Fruit fly (Drosophila melanogaster) whole organism, embryonic: Measurements from ENCODE around the gene CG13982.

Source experiments
- Abd-B ChIP-seq: fragments of 200-800 bp; sonication (Bioruptor generic); optimal IDR thresholded peaks from 2 replicates; lab custom pipeline; 2018; ENCODE audit warnings: missing biosample characterization, mild to moderate bottlenecking, missing genetic modification characterization, moderate library complexity
- Ada2b ChIP-seq: fragments of 200-800 bp; sonication (Bioruptor generic); IDR thresholded peaks from 2 replicates; pipeline ENCODE4 v1.3.6; 2022; ENCODE audit warnings: missing biosample characterization, missing genetic modification characterization
- BEAF-32 ChIP-seq: fragments of 200-800 bp; sonication (Bioruptor generic); optimal IDR thresholded peaks from 3 replicates; lab custom pipeline; 2017; ENCODE audit warnings: missing biosample characterization, missing genetic modification characterization, mild to moderate bottlenecking, moderate library complexity, missing genetic modification reagents
- CG1233 ChIP-seq: fragments of 200-800 bp; sonication (Bioruptor generic); optimal IDR thresholded peaks from 4 replicates; lab custom pipeline; 2018; ENCODE audit warnings: missing biosample characterization, mild to moderate bottlenecking, missing genetic modification characterization
- CG15073 ChIP-seq: fragments of 200-800 bp; sonication (Bioruptor generic); optimal IDR thresholded peaks from 2 replicates; lab custom pipeline; 2016; ENCODE audit warnings: missing biosample characterization, missing genetic modification characterization
- CG15601 ChIP-seq: fragments of 200-800 bp; sonication (Bioruptor generic); optimal IDR thresholded peaks from 3 replicates; lab custom pipeline; 2019; ENCODE audit warnings: missing biosample characterization, mild to moderate bottlenecking, missing genetic modification characterization, moderate library complexity
- CG1792 ChIP-seq: fragments of 200-800 bp; sonication (Bioruptor generic); optimal IDR thresholded peaks from 2 replicates; lab custom pipeline; 2016; ENCODE audit warnings: missing biosample characterization, missing genetic modification characterization
- CG18476 ChIP-seq: fragments of 200-800 bp; sonication (Bioruptor generic); optimal IDR thresholded peaks from 2 replicates; lab custom pipeline; 2016; ENCODE audit warnings: missing biosample characterization, mild to moderate bottlenecking, missing genetic modification characterization
- CG2116 ChIP-seq: fragments of 200-800 bp; sonication (Bioruptor generic); optimal IDR thresholded peaks from 3 replicates; lab custom pipeline; 2018; ENCODE audit warnings: missing biosample characterization, mild to moderate bottlenecking, missing genetic modification characterization
- CG4282 ChIP-seq: fragments of 200-800 bp; sonication (Bioruptor generic); optimal IDR thresholded peaks from 2 replicates; lab custom pipeline; 2016; ENCODE audit warnings: missing biosample characterization, missing genetic modification characterization
- CG4617 ChIP-seq: fragments of 200-800 bp; sonication (Bioruptor generic); optimal IDR thresholded peaks from 3 replicates; lab custom pipeline; 2016; ENCODE audit warnings: missing biosample characterization, missing genetic modification characterization, borderline replicate concordance
- CG4730 ChIP-seq: fragments of 200-800 bp; sonication (Bioruptor generic); IDR thresholded peaks from 2 replicates; pipeline ENCODE4 v1.3.6; 2022; ENCODE audit warnings: missing biosample characterization, missing genetic modification characterization
- CG6175 ChIP-seq: fragments of 200-800 bp; sonication (Bioruptor generic); IDR thresholded peaks from 3 replicates; pipeline ENCODE4 v1.3.6; 2022; ENCODE audit warnings: missing biosample characterization, missing genetic modification characterization
- CG6254 ChIP-seq: fragments of 200-800 bp; sonication (Bioruptor generic); optimal IDR thresholded peaks from 3 replicates; lab custom pipeline; 2017; ENCODE audit warnings: mild to moderate bottlenecking, missing biosample characterization, missing genetic modification reagents, missing genetic modification characterization
- Doc3 ChIP-seq: fragments of 200-800 bp; sonication (Bioruptor generic); IDR thresholded peaks from 3 replicates; pipeline ENCODE4 v1.3.6; 2022; ENCODE audit warnings: missing biosample characterization, missing genetic modification characterization; ENCODE audit not compliant: partially characterized antibody
- ERR ChIP-seq: fragments of 200-800 bp; sonication (Bioruptor generic); optimal IDR thresholded peaks from 2 replicates; lab custom pipeline; 2016; ENCODE audit warnings: missing biosample characterization, missing genetic modification characterization
- Eip74EF ChIP-seq, 2 experiments: fragments of 200-800 bp in 1 of 2; fragments of >200 bp in 1 of 2; sonication (Bioruptor generic) in 1 of 2; optimal IDR thresholded peaks; 2 replicates each; lab custom pipeline; 2017 to 2019; ENCODE audit warnings: missing biosample characterization in 2 of 2, missing genetic modification characterization in 2 of 2, mild to moderate bottlenecking in 1 of 2, moderate library complexity in 1 of 2
- Fer1 ChIP-seq: fragments of 200-800 bp; sonication (Bioruptor generic); optimal IDR thresholded peaks from 2 replicates; lab custom pipeline; 2017; ENCODE audit warnings: missing biosample characterization, mild to moderate bottlenecking, missing genetic modification characterization
- Fer2 ChIP-seq: fragments of 200-800 bp; sonication (Bioruptor generic); optimal IDR thresholded peaks from 2 replicates; lab custom pipeline; 2018; ENCODE audit warnings: missing biosample characterization, mild to moderate bottlenecking, missing genetic modification characterization, moderate library complexity
- Hey ChIP-seq: fragments of 200-800 bp; sonication (Bioruptor generic); optimal IDR thresholded peaks from 3 replicates; lab custom pipeline; 2018; ENCODE audit warnings: missing biosample characterization, mild to moderate bottlenecking, missing genetic modification characterization
- HmgZ ChIP-seq: fragments of 200-800 bp; sonication (Bioruptor generic); optimal IDR thresholded peaks from 2 replicates; lab custom pipeline; 2018; ENCODE audit warnings: missing biosample characterization, mild to moderate bottlenecking, missing genetic modification characterization
- Lpt ChIP-seq: fragments of >200 bp; optimal IDR thresholded peaks from 2 replicates; lab custom pipeline; 2018; ENCODE audit warnings: missing biosample characterization, missing genetic modification characterization
- PHDP ChIP-seq: fragments of 200-800 bp; sonication (Bioruptor generic); optimal IDR thresholded peaks from 3 replicates; lab custom pipeline; 2018; ENCODE audit warnings: missing biosample characterization, mild to moderate bottlenecking, missing genetic modification characterization, moderate library complexity
- Ravus ChIP-seq: fragments of 200-800 bp; sonication (Bioruptor generic); IDR thresholded peaks from 2 replicates; pipeline ENCODE4 v1.3.6; 2022; ENCODE audit warnings: missing biosample characterization, missing genetic modification characterization
- Sry-δ ChIP-seq: fragments of 200-800 bp; sonication (Bioruptor generic); optimal IDR thresholded peaks from 2 replicates; lab custom pipeline; 2016; ENCODE audit warnings: missing biosample characterization, missing genetic modification characterization
- ara ChIP-seq: fragments of 200-800 bp; sonication (Bioruptor generic); IDR thresholded peaks from 2 replicates; pipeline ENCODE4 v1.3.6; 2022; ENCODE audit warnings: missing biosample characterization, missing genetic modification characterization
- bcd ChIP-seq: fragments of 200-800 bp; sonication (Bioruptor generic); optimal IDR thresholded peaks from 2 replicates; lab custom pipeline; 2017; ENCODE audit warnings: missing biosample characterization, mild to moderate bottlenecking, missing genetic modification characterization
- bsh ChIP-seq, 2 experiments: fragments of 200-800 bp; sonication (Bioruptor generic); optimal IDR thresholded peaks; 2 replicates each; lab custom pipeline; 2017 to 2018; ENCODE audit warnings: mild to moderate bottlenecking in 2 of 2, missing biosample characterization in 2 of 2, missing genetic modification characterization in 2 of 2, moderate library complexity in 1 of 2
- crp ChIP-seq, 2 experiments: fragments of 200-800 bp; sonication (Bioruptor generic); optimal IDR thresholded peaks; 2 replicates in 1 of 2; 3 replicates in 1 of 2; lab custom pipeline; 2017; ENCODE audit warnings: missing biosample characterization in 2 of 2, missing genetic modification characterization in 2 of 2, mild to moderate bottlenecking in 1 of 2, moderate library complexity in 1 of 2
- ewg ChIP-seq: fragments of 200-800 bp; sonication (Bioruptor generic); optimal IDR thresholded peaks from 3 replicates; lab custom pipeline; 2017; ENCODE audit warnings: mild to moderate bottlenecking, missing biosample characterization, missing genetic modification reagents, missing genetic modification characterization
- exex ChIP-seq: fragments of 200-800 bp; sonication (Bioruptor generic); optimal IDR thresholded peaks from 4 replicates; lab custom pipeline; 2018; ENCODE audit warnings: missing biosample characterization, mild to moderate bottlenecking, missing genetic modification characterization, moderate library complexity
- fd102C ChIP-seq: fragments of 200-800 bp; sonication (Bioruptor generic); optimal IDR thresholded peaks from 2 replicates; lab custom pipeline; 2018; ENCODE audit warnings: missing biosample characterization, mild to moderate bottlenecking, missing genetic modification characterization, moderate library complexity
- fd64A ChIP-seq: fragments of 200-800 bp; sonication (Bioruptor generic); optimal IDR thresholded peaks from 3 replicates; lab custom pipeline; 2018; ENCODE audit warnings: missing biosample characterization, mild to moderate bottlenecking, missing genetic modification characterization
- gfzf ChIP-seq: fragments of 200-800 bp; sonication (Bioruptor generic); optimal IDR thresholded peaks from 2 replicates; lab custom pipeline; 2016; ENCODE audit warnings: missing biosample characterization, mild to moderate bottlenecking, missing genetic modification characterization, moderate library complexity
- gro ChIP-seq: fragments of 200-800 bp; sonication (Bioruptor generic); optimal IDR thresholded peaks from 2 replicates; lab custom pipeline; 2016; ENCODE audit warnings: missing biosample characterization, missing genetic modification characterization
- inv ChIP-seq: fragments of 200-800 bp; sonication (Bioruptor generic); IDR thresholded peaks from 2 replicates; pipeline ENCODE4 v1.3.6; 2022; ENCODE audit warnings: missing biosample characterization, missing genetic modification characterization; ENCODE audit not compliant: partially characterized antibody
- kay ChIP-seq: fragments of 200-800 bp; sonication (Bioruptor generic); optimal IDR thresholded peaks from 2 replicates; lab custom pipeline; 2016; ENCODE audit warnings: missing biosample characterization, missing genetic modification characterization
- luna ChIP-seq: fragments of 200-800 bp; sonication (Bioruptor generic); optimal IDR thresholded peaks from 2 replicates; lab custom pipeline; 2016; ENCODE audit warnings: missing biosample characterization, missing genetic modification characterization
- mld ChIP-seq: fragments of 200-800 bp; sonication (Bioruptor generic); IDR thresholded peaks from 3 replicates; pipeline ENCODE4 v1.3.6; 2022; ENCODE audit warnings: missing biosample characterization, missing genetic modification characterization; ENCODE audit not compliant: partially characterized antibody
- nerfin-1 ChIP-seq: fragments of 200-800 bp; sonication (Bioruptor generic); optimal IDR thresholded peaks from 3 replicates; lab custom pipeline; 2019; ENCODE audit warnings: missing biosample characterization, mild to moderate bottlenecking, missing genetic modification characterization, moderate library complexity
- nerfin-2 ChIP-seq: fragments of 200-800 bp; sonication (Bioruptor generic); IDR thresholded peaks from 2 replicates; pipeline ENCODE4 v1.3.6; 2022; ENCODE audit warnings: missing biosample characterization, missing genetic modification characterization; ENCODE audit not compliant: partially characterized antibody
- otp ChIP-seq: fragments of 200-800 bp; sonication (Bioruptor generic); IDR thresholded peaks from 3 replicates; pipeline ENCODE4, ENCODE4 v1.3.6; 2022; ENCODE audit warnings: missing biosample characterization, missing genetic modification characterization
- sim ChIP-seq: fragments of 200-800 bp; sonication (Bioruptor generic); IDR thresholded peaks from 2 replicates; pipeline ENCODE4 v1.3.6; 2022; ENCODE audit warnings: missing biosample characterization, missing genetic modification characterization
- slou ChIP-seq: fragments of 200-800 bp; sonication (Bioruptor generic); optimal IDR thresholded peaks from 3 replicates; lab custom pipeline; 2016; ENCODE audit warnings: missing biosample characterization, missing genetic modification characterization
- so ChIP-seq: fragments of 200-800 bp; sonication (Bioruptor generic); IDR thresholded peaks from 3 replicates; pipeline ENCODE4 v1.3.6; 2022; ENCODE audit warnings: missing biosample characterization, missing genetic modification characterization
- unc-4 ChIP-seq: fragments of 200-800 bp; sonication (Bioruptor generic); IDR thresholded peaks from 2 replicates; pipeline ENCODE4 v1.3.6; 2022; ENCODE audit warnings: missing biosample characterization, missing genetic modification characterization; ENCODE audit not compliant: partially characterized antibody
- wor ChIP-seq: fragments of 200-800 bp; sonication (Bioruptor generic); IDR thresholded peaks from 2 replicates; pipeline ENCODE4 v1.3.6; 2022; ENCODE audit warnings: missing biosample characterization, missing genetic modification characterization
- zfh2 ChIP-seq: fragments of 200-800 bp; sonication (Bioruptor generic); optimal IDR thresholded peaks from 2 replicates; lab custom pipeline; 2016; ENCODE audit warnings: missing biosample characterization, missing genetic modification characterization

Gene CG13982

dm6 chr2L:6455955-6456599, 44.0 kb downstream of the CG13982 start, which contains the start of gene frj (continued):
- no peak for TF ChIP-seq Ravus (GFP tag; lab: Robert Waterston, UW)
- peak; percentile 71 for TF ChIP-seq nerfin-1
- no peak for TF ChIP-seq Hey (tag; lab: Kevin White, UChicago)
- TF ChIP-seq sim (GFP tag; lab: Robert Waterston, UW) = no peak
- peak; percentile 10 for TF ChIP-seq CG6254
- peak; percentile 68 for TF ChIP-seq bcd (GFP tag; lab: Kevin White, UChicago)
- TF ChIP-seq fd102C (GFP tag; lab: Kevin White, UChicago) = no peak
- no peak for TF ChIP-seq ara (GFP tag; lab: Robert Waterston, UW)
- peak; percentile 68 for TF ChIP-seq zfh2 (GFP tag; lab: Kevin White, UChicago)
- 0 out of 3 replicates have a peak, but pooled peaks have one; percentile 41 for TF ChIP-seq CG6175
- no peak for TF ChIP-seq fd64A (GFP tag; lab: Kevin White, UChicago)
- TF ChIP-seq Ada2b = peak; percentile 31; the same call in 1 of the 2 replicates
- TF ChIP-seq luna = peak; percentile 21
- TF ChIP-seq CG15073 (GFP tag; lab: Kevin White, UChicago) = no peak
- peak; percentile 73 for TF ChIP-seq CG4617 (GFP tag; lab: Kevin White, UChicago)
- TF ChIP-seq inv (GFP tag; lab: Robert Waterston, UW) = peak; percentile 52; the same call in 1 of the 2 replicates
- TF ChIP-seq unc-4 (GFP tag; lab: Robert Waterston, UW) = peak; percentile 63
- no peak for TF ChIP-seq ERR (GFP tag; lab: Kevin White, UChicago)
- TF ChIP-seq slou (GFP tag; lab: Kevin White, UChicago) = peak; percentile 37
- peak; percentile 95 for TF ChIP-seq gfzf (GFP tag; lab: Kevin White, UChicago)
- TF ChIP-seq exex (tag; lab: Kevin White, UChicago) = peak; percentile 10
- no peak for TF ChIP-seq CG1792 (GFP tag; lab: Kevin White, UChicago)
- TF ChIP-seq Lpt (GFP tag; lab: Kevin White, UChicago) = no peak
- TF ChIP-seq CG1233 (GFP tag; lab: Kevin White, UChicago) = no peak
- TF ChIP-seq Fer2 = no peak
- TF ChIP-seq Fer1 = no peak
- TF ChIP-seq crp (GFP tag; optimal IDR thresholded peaks at IDR 0.05; lab: Kevin White, UChicago) = peak in 1 of 2 experiments; percentile 33
- peak; percentile 67; the same call in 2 of the 3 replicates for TF ChIP-seq otp (GFP tag; lab: Robert Waterston, UW)
- no peak for TF ChIP-seq so (GFP tag; lab: Robert Waterston, UW)
- 0 out of 3 replicates have a peak, but pooled peaks have one; percentile 59 for TF ChIP-seq Doc3
- TF ChIP-seq nerfin-2 = 0 out of 2 replicates have a peak, but pooled peaks have one; percentile 13
- TF ChIP-seq CG2116 = peak; percentile 54
- TF ChIP-seq CG4730 (GFP tag; lab: Robert Waterston, UW) = peak; percentile 41; the same call in 1 of the 2 replicates
- TF ChIP-seq Sry-δ (GFP tag; lab: Kevin White, UChicago) = peak; percentile 88
- TF ChIP-seq gro (GFP tag; lab: Kevin White, UChicago) = peak; percentile 62
- peak; percentile 80 for TF ChIP-seq Abd-B (GFP tag; lab: Kevin White, UChicago)
- TF ChIP-seq CG4282 (GFP tag; lab: Kevin White, UChicago) = peak; percentile 66
- peak; percentile 33 for TF ChIP-seq CG18476 (GFP tag; lab: Kevin White, UChicago)
- TF ChIP-seq ewg (GFP tag; lab: Kevin White, UChicago) = peak; percentile 52
- peak in 1 of 2 experiments; percentile 39 for TF ChIP-seq bsh (GFP tag; optimal IDR thresholded peaks at IDR 0.05; lab: Kevin White, UChicago)
- TF ChIP-seq HmgZ (tag; lab: Kevin White, UChicago) = peak; percentile 49
- TF ChIP-seq kay (GFP tag; lab: Kevin White, UChicago) = no peak
- TF ChIP-seq CG15601 (tag; lab: Kevin White, UChicago) = peak; percentile 46
- TF ChIP-seq PHDP = peak; percentile 53
- no peak for TF ChIP-seq mld (GFP tag; lab: Robert Waterston, UW)
- peak; percentile 95 for TF ChIP-seq BEAF-32 (GFP tag; lab: Kevin White, UChicago)
- TF ChIP-seq Eip74EF (GFP tag; optimal IDR thresholded peaks at IDR 0.05; lab: Kevin White, UChicago) = peak in 1 of 2 experiments; percentile 39
- TF ChIP-seq wor (GFP tag; lab: Robert Waterston, UW) = no peak
